Fruit fly (Drosophila melanogaster): ENCODE results near the gene CG11986.
A peak's percentile ranks its signal among the peaks of the same experiment; 100 is the strongest.

The CG11986 gene

DNA sequence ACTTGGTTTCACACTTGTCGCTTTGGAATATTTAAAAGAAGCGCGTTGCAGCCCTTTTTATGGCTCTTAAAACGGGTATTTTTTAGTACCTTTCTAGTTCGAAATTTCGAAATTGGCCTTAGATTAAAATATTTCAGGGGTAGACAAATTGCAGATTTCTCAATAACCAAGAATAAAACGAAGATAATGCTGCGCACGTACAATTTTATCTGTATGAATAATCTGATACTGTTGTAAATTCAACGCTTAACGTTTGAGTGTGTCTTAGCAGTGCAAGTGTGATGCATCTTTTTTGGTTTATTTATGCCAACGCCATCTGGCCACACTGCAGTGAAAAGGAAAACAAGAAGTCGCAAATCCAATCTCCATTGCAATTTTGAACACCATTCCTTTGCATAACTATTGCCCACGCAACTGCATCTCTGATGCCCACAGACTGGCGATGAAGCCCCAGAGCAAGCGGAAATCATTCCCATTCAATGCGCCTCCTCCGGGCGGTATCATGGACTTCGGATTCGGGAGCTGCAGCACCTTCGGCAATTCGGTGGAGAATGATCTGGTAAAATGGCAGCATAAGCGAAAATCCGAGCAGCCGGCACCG is 35.4 kb downstream of the CG11986 start, which contains the start of gene Nmdmc:
Nmdmc (minus strand) TSS at position 37 of the 601 bp plus-strand sequence.
- TF ChIP-seq Blimp-1 (GFP tag; optimal IDR thresholded peaks at IDR 0.05) (peak; percentile 30), cyc (GFP tag; optimal IDR thresholded peaks at IDR 0.05) (no peak), pdm3 (GFP tag; optimal IDR thresholded peaks at IDR 0.05) (no peak)

dm6 chr3R:9051937-9052680 is 36.9 kb downstream of the CG11986 start, which contains the start of gene Kdm2:
Gene Kdm2 (plus strand): TSS chr3R:9052495.
- no peak for TF ChIP-seq Lpt (GFP tag; optimal IDR thresholded peaks at IDR 0.05)
- TF ChIP-seq CG8632 (GFP tag; optimal IDR thresholded peaks at IDR 0.05) = no peak
- peak; percentile 16 for TF ChIP-seq dsx (GFP tag; optimal IDR thresholded peaks at IDR 0.05; ENCODE audit: poor library complexity, severe bottlenecking)
- no peak for TF ChIP-seq ss (GFP tag; optimal IDR thresholded peaks at IDR 0.05)
- TF ChIP-seq CG9139 (GFP tag; optimal IDR thresholded peaks at IDR 0.05) = no peak
- TF ChIP-seq Eip93F (GFP tag; optimal IDR thresholded peaks at IDR 0.05) = peak; percentile 47
- TF ChIP-seq CG6163 (GFP tag; IDR thresholded peaks at IDR 0.05) = no peak
- TF ChIP-seq eg (GFP tag; IDR thresholded peaks at IDR 0.05) = no peak
- no peak for TF ChIP-seq fkh (GFP tag; optimal IDR thresholded peaks at IDR 0.05)
- no peak for TF ChIP-seq CG34406 (GFP tag; optimal IDR thresholded peaks at IDR 0.05)
- no peak for TF ChIP-seq Sox14 (GFP tag; optimal IDR thresholded peaks at IDR 0.05)
- peak; percentile 12 for TF ChIP-seq Eip75B (GFP tag; optimal IDR thresholded peaks at IDR 0.05)
- TF ChIP-seq net (GFP tag; optimal IDR thresholded peaks at IDR 0.05) = no peak
- TF ChIP-seq CG6276 (GFP tag; optimal IDR thresholded peaks at IDR 0.05) = no peak
- no peak for TF ChIP-seq vri (GFP tag; optimal IDR thresholded peaks at IDR 0.05)
- TF ChIP-seq esn (GFP tag; optimal IDR thresholded peaks at IDR 0.05) = peak; percentile 20
- TF ChIP-seq CG1621 (tag; optimal IDR thresholded peaks at IDR 0.05) = peak; percentile 79
- TF ChIP-seq CG32006 (GFP tag; optimal IDR thresholded peaks at IDR 0.05) = no peak
- peak; percentile 20 for TF ChIP-seq pdm3 (GFP tag; optimal IDR thresholded peaks at IDR 0.05)
- TF ChIP-seq lz (GFP tag; optimal IDR thresholded peaks at IDR 0.05) = peak; percentile 16
- peak; percentile 12 for TF ChIP-seq topi (GFP tag; optimal IDR thresholded peaks at IDR 0.05)
- no peak for TF ChIP-seq CG6792 (GFP tag; optimal IDR thresholded peaks at IDR 0.05)
- no peak for TF ChIP-seq Hr38 (GFP tag; optimal IDR thresholded peaks at IDR 0.05)
- TF ChIP-seq achi (GFP tag; optimal IDR thresholded peaks at IDR 0.05) = no peak
- TF ChIP-seq CG16779 (tag; optimal IDR thresholded peaks at IDR 0.05) = no peak
- no peak for TF ChIP-seq CG6808 (GFP tag; optimal IDR thresholded peaks at IDR 0.05)
- TF ChIP-seq Sox102F (GFP tag; optimal IDR thresholded peaks at IDR 0.05) = peak; percentile 34
- TF ChIP-seq cyc (GFP tag; optimal IDR thresholded peaks at IDR 0.05) = peak; percentile 19
- no peak for TF ChIP-seq CG3032 (tag; optimal IDR thresholded peaks at IDR 0.05)
- peak; percentile 71 for TF ChIP-seq Eip78C (GFP tag)
- no peak for TF ChIP-seq Met (GFP tag; optimal IDR thresholded peaks at IDR 0.05)
- TF ChIP-seq Hr39 (GFP tag; optimal IDR thresholded peaks at IDR 0.05) = no peak

DNA sequence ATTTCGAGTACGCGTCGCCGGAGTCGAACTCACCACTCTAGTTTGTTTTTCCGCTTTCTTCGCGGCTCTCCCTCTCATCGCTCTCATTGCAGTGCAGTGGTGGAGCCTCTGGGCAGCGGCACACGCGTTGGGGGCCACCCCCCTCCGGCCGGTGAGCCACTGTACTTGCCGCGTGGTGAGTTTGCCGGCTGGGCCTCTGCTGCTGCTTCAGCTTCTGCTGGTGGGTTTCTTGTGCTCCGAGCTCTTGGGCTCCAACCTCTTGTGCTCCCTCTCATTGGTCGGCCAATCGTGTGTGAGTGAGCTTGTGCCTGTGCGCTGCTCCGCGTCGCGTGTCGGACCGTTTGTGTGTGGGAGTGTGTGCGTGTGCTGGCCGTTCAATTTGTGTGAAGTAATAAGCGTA is 37.8 kb downstream of the CG11986 start:
- TF ChIP-seq CG15336 (GFP tag; IDR thresholded peaks at IDR 0.05) (no peak), CG34406 (GFP tag; optimal IDR thresholded peaks at IDR 0.05) (peak; percentile 38), CG10631 (GFP tag; optimal IDR thresholded peaks at IDR 0.05) (no peak), spab (GFP tag; optimal IDR thresholded peaks at IDR 0.05) (peak; percentile 68), Eip93F (GFP tag; optimal IDR thresholded peaks at IDR 0.05) (no peak), CG11294 (GFP tag; IDR thresholded peaks at IDR 0.05) (no peak), CG3032 (tag; optimal IDR thresholded peaks at IDR 0.05) (peak; percentile 53), CG7368 (GFP tag; optimal IDR thresholded peaks at IDR 0.05) (peak; percentile 46), CG9139 (GFP tag; optimal IDR thresholded peaks at IDR 0.05) (peak; percentile 75), ss (GFP tag; optimal IDR thresholded peaks at IDR 0.05) (peak; percentile 84 to 93), Sox15 (GFP tag; optimal IDR thresholded peaks at IDR 0.05) (no peak), Sox102F (GFP tag; optimal IDR thresholded peaks at IDR 0.05) (peak; percentile 66), CG8632 (GFP tag; optimal IDR thresholded peaks at IDR 0.05) (peak; percentile 39), CG6276 (GFP tag; optimal IDR thresholded peaks at IDR 0.05) (peak; percentile 64), Eip75B (GFP tag; optimal IDR thresholded peaks at IDR 0.05) (peak; percentile 66), CG6792 (GFP tag; optimal IDR thresholded peaks at IDR 0.05) (peak; percentile 62), CG11902 (GFP tag; optimal IDR thresholded peaks at IDR 0.05) (no peak), topi (GFP tag; optimal IDR thresholded peaks at IDR 0.05) (peak; percentile 46), Hr39 (GFP tag; optimal IDR thresholded peaks at IDR 0.05) (peak; percentile 19), vri (GFP tag; optimal IDR thresholded peaks at IDR 0.05) (peak; percentile 79), eg (GFP tag; IDR thresholded peaks at IDR 0.05) (no peak), esn (GFP tag; optimal IDR thresholded peaks at IDR 0.05) (peak; percentile 54), Blimp-1 (GFP tag; optimal IDR thresholded peaks at IDR 0.05) (peak; percentile 81), dsx (GFP tag; optimal IDR thresholded peaks at IDR 0.05; ENCODE audit: poor library complexity, severe bottlenecking) (peak; percentile 68), pdm3 (GFP tag; optimal IDR thresholded peaks at IDR 0.05) (peak; percentile 50), Hr4 (GFP tag; optimal IDR thresholded peaks at IDR 0.05) (peak; percentile 60), Sox14 (GFP tag; optimal IDR thresholded peaks at IDR 0.05) (peak; percentile 72), CG11762 (GFP tag; optimal IDR thresholded peaks at IDR 0.05; ENCODE audit: insufficient read depth) (no peak), fkh (GFP tag; optimal IDR thresholded peaks at IDR 0.05) (peak; percentile 84)

All from whole organism, prepupa.